Fruit fly (Drosophila melanogaster): ENCODE results near the gene arg.

- TF ChIP-seq cnc (optimal IDR thresholded peaks at IDR 0.05) (no peak), tj (GFP tag; optimal IDR thresholded peaks at IDR 0.05) (no peak), Clk (GFP tag; optimal IDR thresholded peaks at IDR 0.05) (no peak), bab1 (GFP tag; optimal IDR thresholded peaks at IDR 0.05) (no peak), CG1620 (GFP tag; optimal IDR thresholded peaks at IDR 0.05) (no peak), Crg-1 (GFP tag; optimal IDR thresholded peaks at IDR 0.05) (no peak), kay (GFP tag; ENCODE audit: borderline replicate concordance) (no peak), Hr96 (GFP tag; optimal IDR thresholded peaks at IDR 0.05) (no peak), CG11617 (GFP tag; optimal IDR thresholded peaks at IDR 0.05) (no peak), CG7045 (GFP tag; optimal IDR thresholded peaks at IDR 0.05) (no peak), toe (GFP tag; optimal IDR thresholded peaks at IDR 0.05) (no peak), cic (GFP tag; optimal IDR thresholded peaks at IDR 0.05) (no peak)
Observed at dm6 chrX:510528-510927, 1.3 kb downstream of the arg start.

Measured in whole organism, adult.